Fruit fly (Drosophila melanogaster) whole organism, embryonic: ENCODE measurements around the gene Rab6.

Source experiments
- Atf6 ChIP-seq: fragments of 200-800 bp; sonication (Bioruptor generic); IDR thresholded peaks from 2 replicates; pipeline ENCODE4 v1.3.6; 2022; ENCODE audit warnings: missing biosample characterization, missing genetic modification characterization
- CG11560 ChIP-seq: fragments of 200-800 bp; sonication (Bioruptor generic); IDR thresholded peaks from 3 replicates; pipeline ENCODE4 v1.3.6; 2022; ENCODE audit warnings: missing biosample characterization, missing genetic modification characterization
- CG12236 ChIP-seq: fragments of 200-800 bp; sonication (Bioruptor generic); optimal IDR thresholded peaks from 2 replicates; lab custom pipeline; 2016; ENCODE audit warnings: missing biosample characterization, missing genetic modification characterization
- CG15479 ChIP-seq: fragments of 200-800 bp; sonication (Bioruptor generic); optimal IDR thresholded peaks from 3 replicates; lab custom pipeline; 2019; ENCODE audit warnings: missing biosample characterization, mild to moderate bottlenecking, missing genetic modification characterization, moderate library complexity
- CG16815 ChIP-seq: fragments of 200-800 bp; sonication (Bioruptor generic); optimal IDR thresholded peaks from 3 replicates; lab custom pipeline; 2017; ENCODE audit warnings: missing biosample characterization, mild to moderate bottlenecking, missing genetic modification characterization
- CG30403 ChIP-seq: fragments of 200-800 bp; sonication (Bioruptor generic); optimal IDR thresholded peaks from 3 replicates; lab custom pipeline; 2016; ENCODE audit warnings: missing biosample characterization, missing genetic modification characterization
- CG31388 ChIP-seq: fragments of 200-800 bp; sonication (Bioruptor generic); optimal IDR thresholded peaks from 2 replicates; lab custom pipeline; 2016; ENCODE audit warnings: missing biosample characterization, missing genetic modification characterization
- CG6791 ChIP-seq: fragments of 200-800 bp; sonication (Bioruptor generic); IDR thresholded peaks from 3 replicates; pipeline ENCODE4 v1.3.6; 2022; ENCODE audit warnings: missing biosample characterization, missing genetic modification characterization; ENCODE audit not compliant: partially characterized antibody
- CG6813 ChIP-seq: fragments of 200-800 bp; sonication (Bioruptor generic); optimal IDR thresholded peaks from 2 replicates; lab custom pipeline; 2017; ENCODE audit warnings: missing biosample characterization, missing genetic modification characterization, mild to moderate bottlenecking, moderate library complexity, missing genetic modification reagents
- CG7357 ChIP-seq: fragments of 200-800 bp; sonication (Bioruptor generic); IDR thresholded peaks from 3 replicates; pipeline ENCODE4 v1.3.6; 2022; ENCODE audit warnings: missing biosample characterization, missing genetic modification characterization
- CG8388 ChIP-seq: fragments of 200-800 bp; sonication (Bioruptor generic); optimal IDR thresholded peaks from 2 replicates; lab custom pipeline; 2019; ENCODE audit warnings: missing biosample characterization, mild to moderate bottlenecking, missing genetic modification characterization, moderate library complexity
- Dbx ChIP-seq: fragments of 200-800 bp; sonication (Bioruptor generic); IDR thresholded peaks from 3 replicates; pipeline ENCODE4 v1.3.6; 2022; ENCODE audit warnings: missing biosample characterization, missing genetic modification characterization
- Dp ChIP-seq: fragments of 200-800 bp; sonication (Bioruptor generic); optimal IDR thresholded peaks from 2 replicates; lab custom pipeline; 2018; ENCODE audit warnings: missing biosample characterization, mild to moderate bottlenecking, missing genetic modification characterization, moderate library complexity
- Dref ChIP-seq: fragments of 200-800 bp; sonication (Bioruptor generic); IDR thresholded peaks from 2 replicates; pipeline ENCODE4 v1.3.6; 2022; ENCODE audit warnings: missing biosample characterization, missing genetic modification characterization
- GATAe ChIP-seq: fragments of 200-800 bp; sonication (Bioruptor generic); conservative IDR thresholded peaks from 2 replicates; pipeline ENCODE4 v1.3.6; 2022; ENCODE audit warnings: missing biosample characterization, missing genetic modification characterization
- Med ChIP-seq: fragments of 200-800 bp; sonication (Bioruptor generic); peaks from one replicate; lab custom pipeline; 2016; ENCODE audit warnings: missing biosample characterization, missing genetic modification characterization, mild to moderate bottlenecking, inconsistent platforms, moderate library complexity
- NC2β ChIP-seq: fragments of 200-800 bp; sonication (Bioruptor generic); optimal IDR thresholded peaks from 2 replicates; lab custom pipeline; 2016; ENCODE audit warnings: missing biosample characterization, missing genetic modification characterization
- Ravus ChIP-seq: fragments of 200-800 bp; sonication (Bioruptor generic); IDR thresholded peaks from 2 replicates; pipeline ENCODE4 v1.3.6; 2022; ENCODE audit warnings: missing biosample characterization, missing genetic modification characterization
- Side ChIP-seq: fragments of 200-800 bp; sonication (Bioruptor generic); optimal IDR thresholded peaks from 2 replicates; lab custom pipeline; 2016; ENCODE audit warnings: missing biosample characterization, missing genetic modification characterization
- cad ChIP-seq: fragments of >200 bp; optimal IDR thresholded peaks from 2 replicates; lab custom pipeline; 2017; ENCODE audit warnings: missing biosample characterization, missing genetic modification characterization
- dmrt11E ChIP-seq: fragments of 200-800 bp; sonication (Bioruptor generic); optimal IDR thresholded peaks from 3 replicates; lab custom pipeline; 2018; ENCODE audit warnings: missing biosample characterization, mild to moderate bottlenecking, missing genetic modification characterization, moderate library complexity
- gce ChIP-seq: fragments of 200-800 bp; sonication (Bioruptor generic); IDR thresholded peaks from 3 replicates; pipeline ENCODE4 v1.3.6; 2022; ENCODE audit warnings: missing biosample characterization, missing genetic modification characterization
- gro ChIP-seq: fragments of 200-800 bp; sonication (Bioruptor generic); optimal IDR thresholded peaks from 2 replicates; lab custom pipeline; 2016; ENCODE audit warnings: missing biosample characterization, missing genetic modification characterization
- hbn ChIP-seq: fragments of 200-800 bp; sonication (Bioruptor generic); IDR thresholded peaks from 2 replicates; pipeline ENCODE4 v1.3.6; 2022; ENCODE audit warnings: missing biosample characterization, missing genetic modification characterization; ENCODE audit not compliant: partially characterized antibody
- klu ChIP-seq: fragments of 200-800 bp; sonication (Bioruptor generic); IDR thresholded peaks from 2 replicates; pipeline ENCODE4 v1.3.6; 2022; ENCODE audit warnings: missing biosample characterization, missing genetic modification characterization
- pfk ChIP-seq: fragments of 200-800 bp; sonication (Bioruptor generic); optimal IDR thresholded peaks from 2 replicates; lab custom pipeline; 2018; ENCODE audit warnings: missing biosample characterization, mild to moderate bottlenecking, missing genetic modification characterization, moderate library complexity
- prd ChIP-seq, 3 experiments: fragments of >200 bp in 2 of 3; fragments of 200-800 bp in 1 of 3; sonication (Bioruptor generic) in 1 of 3; optimal IDR thresholded peaks in 2 of 3; IDR thresholded peaks in 1 of 3; 2 replicates in 2 of 3; 3 replicates in 1 of 3; pipeline versions ENCODE4 v1.3.6 to Lab custom; 2017 to 2022; ENCODE audit warnings: missing biosample characterization in 1 of 3, missing genetic modification characterization in 1 of 3
- sc ChIP-seq, 3 experiments: fragments of >200 bp in 2 of 3; fragments of 200-800 bp in 1 of 3; sonication (Bioruptor generic) in 1 of 3; optimal IDR thresholded peaks; 2 replicates in 2 of 3; 3 replicates in 1 of 3; lab custom pipeline; 2017; ENCODE audit warnings: mild to moderate bottlenecking in 1 of 3, missing biosample characterization in 1 of 3, missing genetic modification characterization in 1 of 3, missing genetic modification reagents in 1 of 3
- schlank ChIP-seq: fragments of 200-800 bp; sonication (Bioruptor generic); optimal IDR thresholded peaks from 2 replicates; lab custom pipeline; 2018; ENCODE audit warnings: missing biosample characterization, mild to moderate bottlenecking, missing genetic modification characterization
- sr ChIP-seq: fragments of 200-800 bp; sonication (Bioruptor generic); IDR thresholded peaks from 3 replicates; pipeline ENCODE4 v1.3.6; 2022; ENCODE audit warnings: missing biosample characterization, missing genetic modification characterization
- tin ChIP-seq: fragments of 200-800 bp; sonication (Bioruptor generic); optimal IDR thresholded peaks from 3 replicates; lab custom pipeline; 2016; ENCODE audit warnings: missing biosample characterization, missing genetic modification characterization
- tll ChIP-seq, 2 experiments: fragments of 200-800 bp in 1 of 2; fragments of >200 bp in 1 of 2; sonication (Bioruptor generic) in 1 of 2; optimal IDR thresholded peaks; 2 replicates each; lab custom pipeline; 2017 to 2019; ENCODE audit warnings: missing biosample characterization in 2 of 2, missing genetic modification characterization in 2 of 2, mild to moderate bottlenecking in 1 of 2, moderate library complexity in 1 of 2
- twi ChIP-seq: fragments of 200-800 bp; optimal IDR thresholded peaks from 2 replicates; lab custom pipeline; 2019; ENCODE audit warnings: missing biosample characterization, mild to moderate bottlenecking, missing genetic modification characterization, moderate library complexity
- wdn ChIP-seq: fragments of 200-800 bp; sonication (Bioruptor generic); IDR thresholded peaks from 2 replicates; pipeline ENCODE4 v1.3.6; 2022; ENCODE audit warnings: missing biosample characterization, missing genetic modification characterization
- zen ChIP-seq: fragments of 200-800 bp; sonication (Bioruptor generic); optimal IDR thresholded peaks from 3 replicates; lab custom pipeline; 2018; ENCODE audit warnings: missing biosample characterization, mild to moderate bottlenecking, missing genetic modification characterization, moderate library complexity

Rab6 gene

dm6 chr2L:12093652-12094051, 15.3 kb downstream of the Rab6 start (continued):
- TF ChIP-seq Dp (GFP tag; lab: Kevin White, UChicago) = peak; percentile 75
- no peak for TF ChIP-seq Side (GFP tag; lab: Kevin White, UChicago)
- TF ChIP-seq wdn = no peak
- TF ChIP-seq tin = no peak
- TF ChIP-seq dmrt11E (tag; lab: Kevin White, UChicago) = no peak
- no peak for TF ChIP-seq Ravus (GFP tag; lab: Robert Waterston, UW)
- TF ChIP-seq gce (GFP tag; lab: Robert Waterston, UW) = no peak
- TF ChIP-seq CG7357 = no peak

- TF ChIP-seq CG12236 (GFP tag; lab: Kevin White, UChicago) (no peak), prd (optimal IDR thresholded peaks at IDR 0.05; lab: Kevin White, UChicago) (no peak), prd (GFP tag; IDR thresholded peaks at IDR 0.05; lab: Robert Waterston, UW) (peak; percentile 84), zen (tag; lab: Kevin White, UChicago) (peak; percentile 62), pfk (no peak), CG8388 (GFP tag; lab: Kevin White, UChicago) (no peak), CG6813 (GFP tag; lab: Kevin White, UChicago) (no peak), hbn (GFP tag; lab: Robert Waterston, UW) (no peak), Med (peak; percentile 6), sr (no peak), klu (GFP tag; lab: Robert Waterston, UW) (no peak), twi (tag; lab: Kevin White, UChicago) (peak; percentile 74), Atf6 (GFP tag; lab: Robert Waterston, UW) (no peak), CG11560 (tag; lab: Robert Waterston, UW) (peak; percentile 22; the same call in 1 of the 3 replicates), CG6791 (GFP tag; lab: Robert Waterston, UW) (0 out of 3 replicates have a peak, but pooled peaks have one; percentile 39), CG15479 (peak; percentile 65), Dbx (GFP tag; lab: Robert Waterston, UW) (no peak)
Measured at dm6 chr2L:12092719-12093118, 16.2 kb downstream of the Rab6 start.

DNA sequence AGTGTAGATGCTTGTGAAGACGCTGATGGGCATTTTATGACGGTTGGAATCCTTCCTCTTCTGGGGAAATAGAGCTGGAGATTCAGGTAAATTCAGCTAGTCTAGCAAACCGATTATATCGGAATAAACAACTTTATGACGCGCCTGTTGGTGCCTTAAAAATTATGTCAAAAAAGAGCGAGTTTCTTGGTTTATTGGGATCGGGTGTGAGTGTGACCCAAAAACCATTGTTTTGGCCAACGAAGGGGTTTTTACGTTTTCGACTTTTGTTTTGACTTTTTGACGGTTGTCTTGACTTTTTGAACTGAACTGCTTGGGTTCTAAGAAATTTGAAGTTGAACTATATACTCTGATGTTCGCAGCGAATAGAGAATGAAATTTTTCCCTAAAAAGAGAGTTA, 16.9 kb downstream of the Rab6 start:
- TF ChIP-seq prd (optimal IDR thresholded peaks at IDR 0.05; lab: Kevin White, UChicago) (no peak), prd (GFP tag; IDR thresholded peaks at IDR 0.05; lab: Robert Waterston, UW) (peak; percentile 3; the same call in 1 of the 3 replicates), schlank (tag; lab: Kevin White, UChicago) (no peak), gro (GFP tag; lab: Kevin White, UChicago) (no peak), tll (GFP tag; optimal IDR thresholded peaks at IDR 0.05; lab: Kevin White, UChicago) (peak in 1 of 2 experiments; percentile 95), NC2β (no peak), CG16815 (GFP tag; lab: Kevin White, UChicago) (no peak), cad (GFP tag; lab: Kevin White, UChicago) (peak; percentile 86), CG30403 (no peak)

dm6 chr2L:12091522-12091921, 17.4 kb downstream of the Rab6 start, which contains the start of gene Pex19:
Pex19 (plus strand) TSS chr2L:12091822.
- TF ChIP-seq GATAe (GFP tag; lab: Robert Waterston, UW) = no peak
- TF ChIP-seq Dref = no peak
- no peak for TF ChIP-seq CG31388 (GFP tag; lab: Kevin White, UChicago)
- TF ChIP-seq sc (optimal IDR thresholded peaks at IDR 0.05; lab: Kevin White, UChicago) = no peak
- no peak for TF ChIP-seq sc (GFP tag; optimal IDR thresholded peaks at IDR 0.05; lab: Kevin White, UChicago)
